Fruit fly (Drosophila melanogaster) whole organism, embryonic: Measurements from ENCODE around the gene Lst8.

Source experiments
- ATbp ChIP-seq: fragments of 200-800 bp; sonication (Bioruptor generic); optimal IDR thresholded peaks from 2 replicates; lab custom pipeline; 2017; ENCODE audit warnings: missing biosample characterization, mild to moderate bottlenecking, missing genetic modification characterization, missing genetic modification reagents
- Antp ChIP-seq: fragments of 200-800 bp; sonication (Bioruptor generic); optimal IDR thresholded peaks from 3 replicates; lab custom pipeline; 2016; ENCODE audit warnings: missing biosample characterization, missing genetic modification characterization
- B-H1 ChIP-seq: fragments of 200-800 bp; sonication (Bioruptor generic); IDR thresholded peaks from 3 replicates; pipeline ENCODE4 v1.3.6; 2022; ENCODE audit warnings: missing biosample characterization, missing genetic modification characterization
- Bgb ChIP-seq: fragments of 200-800 bp; sonication (Bioruptor generic); IDR thresholded peaks from 2 replicates; pipeline ENCODE4 v1.3.6; 2022; ENCODE audit warnings: missing biosample characterization, missing genetic modification characterization; ENCODE audit not compliant: partially characterized antibody
- CG10209 ChIP-seq: fragments of 200-800 bp; sonication (Bioruptor generic); optimal IDR thresholded peaks from 3 replicates; lab custom pipeline; 2017; ENCODE audit warnings: missing biosample characterization, mild to moderate bottlenecking, missing genetic modification characterization, missing genetic modification reagents
- CG10543 ChIP-seq: fragments of 200-800 bp; sonication (Bioruptor generic); optimal IDR thresholded peaks from 3 replicates; lab custom pipeline; 2017; ENCODE audit warnings: missing biosample characterization, mild to moderate bottlenecking, missing genetic modification characterization, moderate library complexity
- CG11695 ChIP-seq: fragments of 200-800 bp; sonication (Bioruptor generic); IDR thresholded peaks from 3 replicates; pipeline ENCODE4 v1.3.6; 2022; ENCODE audit warnings: missing biosample characterization, missing genetic modification characterization
- CG12155 ChIP-seq: fragments of 200-800 bp; sonication (Bioruptor generic); optimal IDR thresholded peaks from 3 replicates; lab custom pipeline; 2016; ENCODE audit warnings: missing biosample characterization, missing genetic modification characterization
- CG15011 ChIP-seq: fragments of 200-800 bp; sonication (Bioruptor generic); optimal IDR thresholded peaks from 3 replicates; lab custom pipeline; 2018; ENCODE audit warnings: missing biosample characterization, mild to moderate bottlenecking, missing genetic modification characterization
- CG15479 ChIP-seq: fragments of 200-800 bp; sonication (Bioruptor generic); optimal IDR thresholded peaks from 3 replicates; lab custom pipeline; 2019; ENCODE audit warnings: missing biosample characterization, mild to moderate bottlenecking, missing genetic modification characterization, moderate library complexity
- CG1603 ChIP-seq: fragments of 200-800 bp; sonication (Bioruptor generic); optimal IDR thresholded peaks from 2 replicates; lab custom pipeline; 2019; ENCODE audit warnings: missing biosample characterization, mild to moderate bottlenecking, missing genetic modification characterization, moderate library complexity
- CG16779 ChIP-seq: fragments of 200-800 bp; sonication (Bioruptor generic); IDR thresholded peaks from 2 replicates; pipeline ENCODE4 v1.3.6; 2022; ENCODE audit warnings: missing biosample characterization, missing genetic modification characterization
- CG16863 ChIP-seq: fragments of 200-800 bp; sonication (Bioruptor generic); optimal IDR thresholded peaks from 3 replicates; lab custom pipeline; 2016; ENCODE audit warnings: missing biosample characterization, missing genetic modification characterization
- CG30020 ChIP-seq: fragments of 200-800 bp; optimal IDR thresholded peaks from 2 replicates; lab custom pipeline; 2019; ENCODE audit warnings: missing biosample characterization, mild to moderate bottlenecking, missing genetic modification characterization, moderate library complexity
- CG30403 ChIP-seq: fragments of 200-800 bp; sonication (Bioruptor generic); optimal IDR thresholded peaks from 3 replicates; lab custom pipeline; 2016; ENCODE audit warnings: missing biosample characterization, missing genetic modification characterization
- CG4404 ChIP-seq: fragments of 200-800 bp; sonication (Bioruptor generic); IDR thresholded peaks from 2 replicates; pipeline ENCODE4 v1.3.6; 2022; ENCODE audit warnings: missing biosample characterization, missing genetic modification characterization
- CG6689 ChIP-seq: fragments of 200-800 bp; sonication (Bioruptor generic); IDR thresholded peaks from 2 replicates; pipeline ENCODE4 v1.3.6; 2022; ENCODE audit warnings: missing biosample characterization, missing genetic modification characterization
- CG7556 ChIP-seq: fragments of 200-800 bp; sonication (Bioruptor generic); optimal IDR thresholded peaks from 2 replicates; lab custom pipeline; 2017; ENCODE audit warnings: missing biosample characterization, mild to moderate bottlenecking, missing genetic modification characterization
- CG8924 ChIP-seq: fragments of 200-800 bp; optimal IDR thresholded peaks from 3 replicates; lab custom pipeline; 2019; ENCODE audit warnings: missing biosample characterization, mild to moderate bottlenecking, missing genetic modification characterization, moderate library complexity
- E2f1 ChIP-seq: fragments of 200-800 bp; sonication (Bioruptor generic); IDR thresholded peaks from 2 replicates; pipeline ENCODE4 v1.3.6; 2022; ENCODE audit warnings: missing biosample characterization, missing genetic modification characterization
- H15 ChIP-seq: fragments of 200-800 bp; sonication (Bioruptor generic); IDR thresholded peaks from 3 replicates; pipeline ENCODE4 v1.3.6; 2022; ENCODE audit warnings: missing biosample characterization, missing genetic modification characterization
- Lim3 ChIP-seq: fragments of 200-800 bp; sonication (Bioruptor generic); IDR thresholded peaks from 2 replicates; pipeline ENCODE4 v1.3.6; 2022; ENCODE audit warnings: missing biosample characterization, missing genetic modification characterization
- NC2β ChIP-seq: fragments of 200-800 bp; sonication (Bioruptor generic); optimal IDR thresholded peaks from 2 replicates; lab custom pipeline; 2016; ENCODE audit warnings: missing biosample characterization, missing genetic modification characterization
- Ptx1 ChIP-seq: fragments of 200-800 bp; sonication (Bioruptor generic); IDR thresholded peaks from 2 replicates; pipeline ENCODE4 v1.3.6; 2022; ENCODE audit warnings: missing biosample characterization, missing genetic modification characterization
- Rfx ChIP-seq: fragments of 200-800 bp; sonication (Bioruptor generic); IDR thresholded peaks from 2 replicates; pipeline ENCODE4 v1.3.6; 2022; ENCODE audit warnings: missing biosample characterization, missing genetic modification characterization
- Six4 ChIP-seq: fragments of 200-800 bp; sonication (Bioruptor generic); optimal IDR thresholded peaks from 2 replicates; lab custom pipeline; 2016; ENCODE audit warnings: missing biosample characterization, missing genetic modification characterization
- Stat92E ChIP-seq, 3 experiments: fragments of >200 bp in 2 of 3; fragments of 200-800 bp in 1 of 3; sonication (Bioruptor generic) in 1 of 3; optimal IDR thresholded peaks; 2 replicates each; lab custom pipeline; 2017 to 2019; ENCODE audit warnings: missing biosample characterization in 3 of 3, missing genetic modification characterization in 3 of 3, mild to moderate bottlenecking in 1 of 3, moderate library complexity in 1 of 3
- abd-A ChIP-seq: fragments of 200-800 bp; sonication (Bioruptor generic); optimal IDR thresholded peaks from 3 replicates; lab custom pipeline; 2019; ENCODE audit warnings: missing biosample characterization, mild to moderate bottlenecking, missing genetic modification characterization, moderate library complexity
- amos ChIP-seq: fragments of 200-800 bp; sonication (Bioruptor generic); IDR thresholded peaks from 2 replicates; pipeline ENCODE4 v1.3.6; 2022; ENCODE audit warnings: missing biosample characterization, missing genetic modification characterization; ENCODE audit not compliant: partially characterized antibody
- bcd ChIP-seq: fragments of 200-800 bp; sonication (Bioruptor generic); optimal IDR thresholded peaks from 2 replicates; lab custom pipeline; 2017; ENCODE audit warnings: missing biosample characterization, mild to moderate bottlenecking, missing genetic modification characterization
- br ChIP-seq: fragments of >200 bp; optimal IDR thresholded peaks from 2 replicates; lab custom pipeline; 2017
- dmrt99B ChIP-seq: fragments of 200-800 bp; sonication (Bioruptor generic); optimal IDR thresholded peaks from 2 replicates; lab custom pipeline; 2018; ENCODE audit warnings: missing biosample characterization, mild to moderate bottlenecking, missing genetic modification characterization, moderate library complexity
- en ChIP-seq: fragments of 200-800 bp; sonication (Bioruptor generic); optimal IDR thresholded peaks from 2 replicates; lab custom pipeline; 2016; ENCODE audit warnings: missing biosample characterization, missing genetic modification characterization
- esg ChIP-seq: fragments of 200-800 bp; sonication (Bioruptor generic); conservative IDR thresholded peaks from 2 replicates; pipeline ENCODE4 v1.3.6; 2022; ENCODE audit warnings: missing biosample characterization, missing genetic modification characterization
- grn ChIP-seq: fragments of 200-800 bp; sonication (Bioruptor generic); optimal IDR thresholded peaks from 3 replicates; lab custom pipeline; 2017; ENCODE audit warnings: missing biosample characterization, missing genetic modification characterization
- ham ChIP-seq: fragments of 200-800 bp; sonication (Bioruptor generic); IDR thresholded peaks from 2 replicates; pipeline ENCODE4 v1.3.6; 2022; ENCODE audit warnings: missing biosample characterization, missing genetic modification characterization
- hkb ChIP-seq, 2 experiments: fragments of 200-800 bp in 1 of 2; fragments of >200 bp in 1 of 2; sonication (Bioruptor generic) in 1 of 2; IDR thresholded peaks in 1 of 2; optimal IDR thresholded peaks in 1 of 2; 2 replicates each; pipeline versions ENCODE4 v1.3.6 to Lab custom; 2017 to 2022; ENCODE audit warnings: missing biosample characterization in 1 of 2, missing genetic modification characterization in 1 of 2
- ken ChIP-seq: fragments of 200-800 bp; sonication (Bioruptor generic); IDR thresholded peaks from 3 replicates; pipeline ENCODE4 v1.3.6; 2022; ENCODE audit warnings: missing biosample characterization, missing genetic modification characterization
- lmd ChIP-seq: fragments of 200-800 bp; sonication (Bioruptor generic); IDR thresholded peaks from 2 replicates; pipeline ENCODE4 v1.3.6; 2022; ENCODE audit warnings: missing biosample characterization, missing genetic modification characterization
- mld ChIP-seq: fragments of 200-800 bp; sonication (Bioruptor generic); IDR thresholded peaks from 3 replicates; pipeline ENCODE4 v1.3.6; 2022; ENCODE audit warnings: missing biosample characterization, missing genetic modification characterization; ENCODE audit not compliant: partially characterized antibody
- phol ChIP-seq: fragments of 200-800 bp; sonication (Bioruptor generic); optimal IDR thresholded peaks from 3 replicates; lab custom pipeline; 2018; ENCODE audit warnings: missing biosample characterization, mild to moderate bottlenecking, missing genetic modification characterization, moderate library complexity
- sd ChIP-seq: fragments of 200-800 bp; sonication (Bioruptor generic); optimal IDR thresholded peaks from 3 replicates; lab custom pipeline; 2018; ENCODE audit warnings: missing biosample characterization, mild to moderate bottlenecking, missing genetic modification characterization, moderate library complexity
- sim ChIP-seq: fragments of 200-800 bp; sonication (Bioruptor generic); IDR thresholded peaks from 2 replicates; pipeline ENCODE4 v1.3.6; 2022; ENCODE audit warnings: missing biosample characterization, missing genetic modification characterization
- sna ChIP-seq: fragments of 200-800 bp; sonication (Bioruptor generic); IDR thresholded peaks from 2 replicates; pipeline ENCODE4 v1.3.6; 2022; ENCODE audit warnings: missing biosample characterization, missing genetic modification characterization; ENCODE audit not compliant: partially characterized antibody
- tio ChIP-seq: fragments of 200-800 bp; sonication (Bioruptor generic); optimal IDR thresholded peaks from 2 replicates; lab custom pipeline; 2017; ENCODE audit warnings: missing biosample characterization, missing genetic modification characterization, inconsistent platforms
- trem ChIP-seq: fragments of 200-800 bp; optimal IDR thresholded peaks from 3 replicates; lab custom pipeline; 2019; ENCODE audit warnings: missing biosample characterization, mild to moderate bottlenecking, missing genetic modification characterization, moderate library complexity
- tx ChIP-seq: fragments of 200-800 bp; sonication (Bioruptor generic); optimal IDR thresholded peaks from 2 replicates; lab custom pipeline; 2016; ENCODE audit warnings: missing biosample characterization, missing genetic modification characterization
- unpg ChIP-seq: fragments of 200-800 bp; sonication (Bioruptor generic); optimal IDR thresholded peaks from 3 replicates; lab custom pipeline; 2018; ENCODE audit warnings: missing biosample characterization, mild to moderate bottlenecking, missing genetic modification characterization, moderate library complexity
- vfl ChIP-seq: fragments of 200-800 bp; sonication (Bioruptor generic); optimal IDR thresholded peaks from 2 replicates; lab custom pipeline; 2016; ENCODE audit warnings: missing biosample characterization, missing genetic modification characterization

Gene Lst8

dm6 chrX:9583440-9584103 lies 22.2 kb downstream of the Lst8 start (continued):
- TF ChIP-seq CG10209 (GFP tag; lab: Kevin White, UChicago) (peak; percentile 95), trem (tag; lab: Kevin White, UChicago) (peak; percentile 83), mld (GFP tag; lab: Robert Waterston, UW) (no peak), Stat92E (GFP tag; optimal IDR thresholded peaks at IDR 0.05; lab: Kevin White, UChicago) (no peak), tio (GFP tag; lab: Kevin White, UChicago) (peak; percentile 85), Antp (peak; percentile 28), sim (peak; percentile 71; the same call in 1 of the 2 replicates), Ptx1 (GFP tag; lab: Robert Waterston, UW) (peak; percentile 95), hkb (optimal IDR thresholded peaks at IDR 0.05; lab: Kevin White, UChicago) (no peak), hkb (GFP tag; IDR thresholded peaks at IDR 0.05; lab: Robert Waterston, UW) (peak; percentile 96), ham (GFP tag; lab: Robert Waterston, UW) (peak; percentile 72), grn (GFP tag; lab: Kevin White, UChicago) (peak; percentile 37), E2f1 (peak; percentile 92), CG15479 (GFP tag; lab: Kevin White, UChicago) (no peak), CG30020 (tag; lab: Kevin White, UChicago) (peak; percentile 71), Bgb (GFP tag; lab: Robert Waterston, UW) (no peak), CG1603 (tag; lab: Kevin White, UChicago) (peak; percentile 83), esg (GFP tag; lab: Robert Waterston, UW) (peak; percentile 91), tx (GFP tag; lab: Kevin White, UChicago) (peak; percentile 47), lmd (GFP tag; lab: Robert Waterston, UW) (peak; percentile 95), sna (GFP tag; lab: Robert Waterston, UW) (no peak), amos (GFP tag; lab: Robert Waterston, UW) (no peak), CG16863 (GFP tag; lab: Kevin White, UChicago) (peak; percentile 65), CG16779 (GFP tag; lab: Robert Waterston, UW) (peak; percentile 85; the same call in 1 of the 2 replicates), CG12155 (GFP tag; lab: Kevin White, UChicago) (peak; percentile 84), NC2β (peak; percentile 54), sd (peak; percentile 83), Lim3 (GFP tag; lab: Robert Waterston, UW) (peak; percentile 78), CG6689 (GFP tag; lab: Robert Waterston, UW) (peak; percentile 96), unpg (peak; percentile 94), en (no peak), phol (tag; lab: Kevin White, UChicago) (peak; percentile 93), vfl (peak; percentile 73), ATbp (GFP tag; lab: Kevin White, UChicago) (peak; percentile 96), CG10543 (GFP tag; lab: Kevin White, UChicago) (peak; percentile 96), CG8924 (tag; lab: Kevin White, UChicago) (peak; percentile 97), H15 (GFP tag; lab: Robert Waterston, UW) (peak; percentile 88), CG15011 (GFP tag; lab: Kevin White, UChicago) (peak; percentile 93), abd-A (peak; percentile 82), Six4 (peak; percentile 78), B-H1 (peak; percentile 89), CG4404 (GFP tag; lab: Robert Waterston, UW) (peak; percentile 82), CG7556 (GFP tag; lab: Kevin White, UChicago) (peak; percentile 96), br (lab: Kevin White, UChicago) (no peak), bcd (peak; percentile 95), ken (peak; percentile 81), CG11695 (GFP tag; lab: Robert Waterston, UW) (peak; percentile 95), CG30403 (GFP tag; lab: Kevin White, UChicago) (peak; percentile 93), Rfx (peak; percentile 93), dmrt99B (tag; lab: Kevin White, UChicago) (peak; percentile 97)
